Fruit fly (Drosophila melanogaster) whole organism, prepupa: Measurements from ENCODE around the gene CG43450.

ENCODE experiments used
- CG11294 ChIP-seq: fragments of 200-800 bp; sonication (Bioruptor generic); IDR thresholded peaks from 2 replicates; pipeline ENCODE4 v1.3.6; 2022; ENCODE audit warnings: missing biosample characterization, missing genetic modification characterization
- CG11762 ChIP-seq: fragments of 200-800 bp; sonication (Bioruptor generic); optimal IDR thresholded peaks from 3 replicates; lab custom pipeline; 2016; ENCODE audit warnings: missing biosample characterization, missing genetic modification characterization; ENCODE audit not compliant: insufficient read depth
- CG11902 ChIP-seq: fragments of 200-800 bp; sonication (Bioruptor generic); optimal IDR thresholded peaks from 3 replicates; lab custom pipeline; 2016; ENCODE audit warnings: missing biosample characterization, missing genetic modification characterization
- CG15336 ChIP-seq: fragments of 200-800 bp; sonication (Bioruptor generic); IDR thresholded peaks from 2 replicates; pipeline ENCODE4 v1.3.6; 2022; ENCODE audit warnings: missing biosample characterization, missing genetic modification characterization
- CG1621 ChIP-seq: fragments of 200-800 bp; sonication (Bioruptor generic); optimal IDR thresholded peaks from 3 replicates; lab custom pipeline; 2018; ENCODE audit warnings: missing biosample characterization, mild to moderate bottlenecking, missing genetic modification characterization
- CG16779 ChIP-seq: fragments of 200-800 bp; sonication (Bioruptor generic); optimal IDR thresholded peaks from 3 replicates; lab custom pipeline; 2017; ENCODE audit warnings: missing biosample characterization, mild to moderate bottlenecking, missing genetic modification characterization
- CG3032 ChIP-seq: fragments of 200-800 bp; optimal IDR thresholded peaks from 2 replicates; lab custom pipeline; 2019; ENCODE audit warnings: missing biosample characterization, mild to moderate bottlenecking, missing genetic modification characterization, moderate library complexity
- CG32006 ChIP-seq: fragments of 200-800 bp; sonication (Bioruptor generic); optimal IDR thresholded peaks from 3 replicates; lab custom pipeline; 2017; ENCODE audit warnings: missing biosample characterization, mild to moderate bottlenecking, missing genetic modification characterization
- CG34406 ChIP-seq: fragments of 200-800 bp; sonication (Bioruptor generic); optimal IDR thresholded peaks from 3 replicates; lab custom pipeline; 2016; ENCODE audit warnings: missing biosample characterization, missing genetic modification characterization
- CG3919 ChIP-seq: fragments of 200-800 bp; sonication (Bioruptor generic); optimal IDR thresholded peaks from 3 replicates; lab custom pipeline; 2016; ENCODE audit warnings: missing biosample characterization, missing genetic modification characterization
- CG4318 ChIP-seq: fragments of 200-800 bp; sonication (Bioruptor generic); optimal IDR thresholded peaks from 3 replicates; lab custom pipeline; 2017; ENCODE audit warnings: missing biosample characterization, mild to moderate bottlenecking, missing genetic modification characterization
- CG6163 ChIP-seq: fragments of 200-800 bp; sonication (Bioruptor generic); IDR thresholded peaks from 3 replicates; pipeline ENCODE4 v1.3.6; 2022; ENCODE audit warnings: missing biosample characterization, missing genetic modification characterization
- CG6276 ChIP-seq: fragments of 200-800 bp; sonication (Bioruptor generic); optimal IDR thresholded peaks from 2 replicates; lab custom pipeline; 2017; ENCODE audit warnings: missing biosample characterization, mild to moderate bottlenecking, missing genetic modification characterization
- CG6792 ChIP-seq: fragments of 200-800 bp; sonication (Bioruptor generic); optimal IDR thresholded peaks from 3 replicates; lab custom pipeline; 2016; ENCODE audit warnings: missing biosample characterization, missing genetic modification characterization
- CG6808 ChIP-seq: fragments of 200-800 bp; sonication (Bioruptor generic); optimal IDR thresholded peaks from 3 replicates; lab custom pipeline; 2017; ENCODE audit warnings: missing biosample characterization, missing genetic modification characterization, mild to moderate bottlenecking, moderate library complexity, missing genetic modification reagents
- CG6854 ChIP-seq: fragments of 200-800 bp; sonication (Bioruptor generic); optimal IDR thresholded peaks from 2 replicates; lab custom pipeline; 2017; ENCODE audit warnings: missing biosample characterization, mild to moderate bottlenecking, missing genetic modification characterization
- CG8119 ChIP-seq: fragments of 200-800 bp; sonication (Bioruptor generic); IDR thresholded peaks from 3 replicates; pipeline ENCODE4 v1.3.6; 2022; ENCODE audit warnings: missing biosample characterization, missing genetic modification characterization
- CG8319 ChIP-seq: fragments of 200-800 bp; sonication (Bioruptor generic); optimal IDR thresholded peaks from 3 replicates; lab custom pipeline; 2016; ENCODE audit warnings: missing biosample characterization, missing genetic modification characterization
- Eip78C ChIP-seq: fragments of 200-800 bp; sonication (Bioruptor generic); peaks from one replicate; lab custom pipeline; 2016; ENCODE audit warnings: missing biosample characterization, missing genetic modification characterization
- Eip93F ChIP-seq: fragments of 200-800 bp; sonication (Bioruptor generic); optimal IDR thresholded peaks from 2 replicates; lab custom pipeline; 2016; ENCODE audit warnings: missing biosample characterization, mild to moderate bottlenecking, missing genetic modification characterization
- Ets21C ChIP-seq: fragments of 200-800 bp; sonication (Bioruptor generic); optimal IDR thresholded peaks from 3 replicates; lab custom pipeline; 2016; ENCODE audit warnings: missing biosample characterization, missing genetic modification characterization
- Ets96B ChIP-seq: fragments of 200-800 bp; optimal IDR thresholded peaks from 2 replicates; lab custom pipeline; 2019; ENCODE audit warnings: missing biosample characterization, mild to moderate bottlenecking, missing genetic modification characterization, moderate library complexity
- Sox14 ChIP-seq: fragments of 200-800 bp; sonication (Bioruptor generic); optimal IDR thresholded peaks from 3 replicates; lab custom pipeline; 2016; ENCODE audit warnings: missing biosample characterization, missing genetic modification characterization
- Sox15 ChIP-seq: fragments of 200-800 bp; sonication (Bioruptor generic); optimal IDR thresholded peaks from 3 replicates; lab custom pipeline; 2016; ENCODE audit warnings: missing biosample characterization, missing genetic modification characterization
- achi ChIP-seq: fragments of 200-800 bp; sonication (Bioruptor generic); optimal IDR thresholded peaks from 3 replicates; lab custom pipeline; 2016; ENCODE audit warnings: missing biosample characterization, missing genetic modification characterization
- acj6 ChIP-seq: fragments of 200-800 bp; sonication (Bioruptor generic); optimal IDR thresholded peaks from 3 replicates; lab custom pipeline; 2016; ENCODE audit warnings: missing biosample characterization, missing genetic modification characterization
- cyc ChIP-seq: fragments of 200-800 bp; sonication (Bioruptor generic); optimal IDR thresholded peaks from 3 replicates; lab custom pipeline; 2016; ENCODE audit warnings: missing biosample characterization, missing genetic modification characterization
- dac ChIP-seq: fragments of 200-800 bp; sonication (Bioruptor generic); optimal IDR thresholded peaks from 2 replicates; lab custom pipeline; 2017; ENCODE audit warnings: missing biosample characterization, mild to moderate bottlenecking, missing genetic modification characterization
- dsx ChIP-seq: fragments of 200-800 bp; optimal IDR thresholded peaks from 3 replicates; lab custom pipeline; 2019; ENCODE audit warnings: missing biosample characterization, mild to moderate bottlenecking, missing genetic modification characterization, moderate library complexity; ENCODE audit not compliant: poor library complexity, severe bottlenecking
- fd85E ChIP-seq: fragments of 200-800 bp; sonication (Bioruptor generic); optimal IDR thresholded peaks from 3 replicates; lab custom pipeline; 2016; ENCODE audit warnings: missing biosample characterization, missing genetic modification characterization
- fkh ChIP-seq: fragments of 200-800 bp; sonication (Bioruptor generic); optimal IDR thresholded peaks from 3 replicates; lab custom pipeline; 2017; ENCODE audit warnings: missing biosample characterization, mild to moderate bottlenecking, missing genetic modification characterization, moderate library complexity
- pdm3 ChIP-seq: fragments of 200-800 bp; sonication (Bioruptor generic); optimal IDR thresholded peaks from 3 replicates; lab custom pipeline; 2016; ENCODE audit warnings: missing biosample characterization, missing genetic modification characterization
- svp ChIP-seq: fragments of 200-800 bp; sonication (Bioruptor generic); peaks from one replicate; lab custom pipeline; 2016; ENCODE audit warnings: missing biosample characterization, missing genetic modification characterization
- topi ChIP-seq: fragments of 200-800 bp; sonication (Bioruptor generic); optimal IDR thresholded peaks from 3 replicates; lab custom pipeline; 2016; ENCODE audit warnings: missing biosample characterization, missing genetic modification characterization

The CG43450 gene

dm6 chr3R:12194911-12195310, at the start of gene CG43450, which contains the start of gene eIF3d2:
Gene CG43450, plus strand, starts transcription at chr3R:12195294.
Gene eIF3d2, minus strand, starts transcription at chr3R:12195011.
- TF ChIP-seq CG11902 (GFP tag; lab: Kevin White, UChicago): no peak
- no peak for TF ChIP-seq CG6854 (GFP tag; lab: Kevin White, UChicago)
- TF ChIP-seq CG11762 (GFP tag; lab: Kevin White, UChicago): no peak
- no peak for TF ChIP-seq Sox14 (GFP tag; lab: Kevin White, UChicago)
- TF ChIP-seq acj6 (GFP tag; lab: Kevin White, UChicago): no peak
- TF ChIP-seq svp (GFP tag; lab: Kevin White, UChicago): no peak
- no peak for TF ChIP-seq Ets21C (GFP tag; lab: Kevin White, UChicago)
- TF ChIP-seq CG32006 (GFP tag; lab: Kevin White, UChicago): no peak
- TF ChIP-seq CG6163: no peak
- TF ChIP-seq CG1621 (tag; lab: Kevin White, UChicago): no peak
- TF ChIP-seq CG34406 (GFP tag; lab: Kevin White, UChicago): no peak
- no peak for TF ChIP-seq dac (GFP tag; lab: Kevin White, UChicago)
- TF ChIP-seq dsx (GFP tag; lab: Kevin White, UChicago): no peak
- TF ChIP-seq Sox15 (GFP tag; lab: Kevin White, UChicago): no peak
- TF ChIP-seq CG6808 (GFP tag; lab: Kevin White, UChicago): no peak

DNA sequence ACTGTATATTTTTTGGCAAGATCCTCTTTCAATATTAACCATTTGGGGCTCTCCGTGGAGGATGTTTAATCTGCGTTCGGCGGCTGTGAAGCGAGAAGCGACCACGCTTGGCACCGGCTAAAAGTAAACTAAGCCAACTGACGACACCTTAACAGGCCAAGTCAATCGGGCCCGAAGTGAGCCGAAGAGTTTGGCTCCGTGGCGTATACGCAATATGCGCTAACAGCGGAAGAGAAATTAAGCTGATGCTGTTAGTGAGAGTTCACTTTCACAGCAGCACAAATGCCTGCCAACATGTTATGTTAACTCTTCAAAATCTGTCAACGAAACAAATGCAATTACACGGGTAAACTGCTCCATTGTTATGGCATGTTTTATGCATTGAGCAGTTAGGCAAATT, 36.6 kb upstream of the CG43450 start, which contains the start of gene dpr15:
dpr15 (minus strand) TSS at position 101 of the 400 bp plus-strand sequence.
- TF ChIP-seq Sox14 (GFP tag; lab: Kevin White, UChicago) (no peak), CG3032 (tag; lab: Kevin White, UChicago) (no peak), fkh (GFP tag; lab: Kevin White, UChicago) (no peak), CG11902 (GFP tag; lab: Kevin White, UChicago) (no peak), Eip78C (GFP tag; lab: Kevin White, UChicago) (no peak), Eip93F (GFP tag; lab: Kevin White, UChicago) (no peak), CG16779 (no peak), topi (GFP tag; lab: Kevin White, UChicago) (no peak)

DNA sequence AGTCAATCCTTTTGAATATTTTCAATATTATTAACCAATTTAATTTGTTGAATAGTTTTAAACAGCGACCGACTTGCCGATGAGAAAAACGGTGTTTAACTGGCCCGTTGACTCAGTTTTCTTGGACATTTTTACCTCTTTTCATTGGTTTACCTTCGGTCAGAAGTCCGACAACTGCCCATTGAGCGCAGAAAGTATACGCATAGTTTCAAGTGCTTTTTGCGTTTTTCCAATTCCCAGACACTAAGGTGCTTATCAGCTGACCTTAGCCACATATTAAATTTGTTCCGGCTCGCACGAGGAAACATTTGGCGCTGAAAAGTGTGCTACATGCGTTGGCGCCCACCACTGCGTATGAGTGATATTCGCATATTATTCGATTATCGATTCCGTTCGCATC, 29.0 kb upstream of the CG43450 start, which contains the start of gene Cpn:
Cpn (minus strand) TSS at position 101 of the 400 bp plus-strand sequence.
- no peak for TF ChIP-seq fd85E (GFP tag; lab: Kevin White, UChicago)
- no peak for TF ChIP-seq CG16779
- TF ChIP-seq svp (GFP tag; lab: Kevin White, UChicago): peak; percentile 5
- TF ChIP-seq, all 60 proteins: peak for 1

- TF ChIP-seq CG32006 (GFP tag; lab: Kevin White, UChicago) (peak; percentile 44), CG8319 (no peak), CG11294 (GFP tag; lab: Robert Waterston, UW) (no peak), topi (GFP tag; lab: Kevin White, UChicago) (no peak), dsx (GFP tag; lab: Kevin White, UChicago) (no peak), CG15336 (GFP tag; lab: Robert Waterston, UW) (0 out of 2 replicates have a peak, but pooled peaks have one; percentile 31), CG6276 (no peak), svp (GFP tag; lab: Kevin White, UChicago) (peak; percentile 8), CG8119 (0 out of 3 replicates have a peak, but pooled peaks have one; percentile 24), CG4318 (GFP tag; lab: Kevin White, UChicago) (peak; percentile 22), CG3919 (GFP tag; lab: Kevin White, UChicago) (peak; percentile 7), CG6163 (0 out of 3 replicates have a peak, but pooled peaks have one; percentile 41)
Measured at dm6 chr3R:12168348-12168747, 26.7 kb upstream of the CG43450 start.

DNA sequence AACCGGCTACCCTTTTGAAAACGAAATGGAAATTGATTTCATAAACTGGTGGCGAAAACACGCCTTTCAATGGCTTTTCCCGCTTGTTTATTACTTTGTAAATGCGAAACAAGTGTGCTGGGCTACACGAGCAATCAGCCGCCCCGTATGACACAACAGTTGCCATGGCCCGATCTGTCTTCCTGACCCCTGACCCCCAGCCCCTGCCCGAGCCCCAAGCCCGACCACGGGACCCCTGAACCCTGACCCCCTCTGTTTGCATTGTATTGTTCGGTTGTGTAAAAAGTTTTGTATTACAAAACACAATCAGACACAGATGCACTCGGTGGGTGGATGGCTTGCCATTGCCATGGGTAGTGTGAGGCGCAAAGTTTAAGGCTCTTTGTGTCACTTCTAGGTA, 9.5 kb upstream of the CG43450 start:
- TF ChIP-seq achi (no peak), CG6163 (no peak), CG34406 (GFP tag; lab: Kevin White, UChicago) (no peak), cyc (no peak), acj6 (GFP tag; lab: Kevin White, UChicago) (no peak), Ets96B (tag; lab: Kevin White, UChicago) (no peak), CG6854 (GFP tag; lab: Kevin White, UChicago) (no peak), CG4318 (GFP tag; lab: Kevin White, UChicago) (no peak), CG8119 (no peak), pdm3 (GFP tag; lab: Kevin White, UChicago) (no peak), CG6792 (GFP tag; lab: Kevin White, UChicago) (no peak)
